Worm (Caenorhabditis elegans): Measurements from ENCODE around the gene twnk-1.

- TF ChIP-seq med-1 (GFP tag; optimal IDR thresholded peaks at IDR 0.05; ENCODE audit: insufficient read depth) (no peak), ztf-29 (GFP tag; IDR thresholded peaks at IDR 0.05) (no peak)
These were observed 50.1 kb downstream of the twnk-1 start, which contains the start of gene puf-9 for ce11 chrX:5841060-5841642.
